Fruit fly (Drosophila melanogaster): ENCODE measurements around the gene CG3638.
A peak's percentile ranks its signal among the peaks of the same experiment; 100 is the strongest.

DNA sequence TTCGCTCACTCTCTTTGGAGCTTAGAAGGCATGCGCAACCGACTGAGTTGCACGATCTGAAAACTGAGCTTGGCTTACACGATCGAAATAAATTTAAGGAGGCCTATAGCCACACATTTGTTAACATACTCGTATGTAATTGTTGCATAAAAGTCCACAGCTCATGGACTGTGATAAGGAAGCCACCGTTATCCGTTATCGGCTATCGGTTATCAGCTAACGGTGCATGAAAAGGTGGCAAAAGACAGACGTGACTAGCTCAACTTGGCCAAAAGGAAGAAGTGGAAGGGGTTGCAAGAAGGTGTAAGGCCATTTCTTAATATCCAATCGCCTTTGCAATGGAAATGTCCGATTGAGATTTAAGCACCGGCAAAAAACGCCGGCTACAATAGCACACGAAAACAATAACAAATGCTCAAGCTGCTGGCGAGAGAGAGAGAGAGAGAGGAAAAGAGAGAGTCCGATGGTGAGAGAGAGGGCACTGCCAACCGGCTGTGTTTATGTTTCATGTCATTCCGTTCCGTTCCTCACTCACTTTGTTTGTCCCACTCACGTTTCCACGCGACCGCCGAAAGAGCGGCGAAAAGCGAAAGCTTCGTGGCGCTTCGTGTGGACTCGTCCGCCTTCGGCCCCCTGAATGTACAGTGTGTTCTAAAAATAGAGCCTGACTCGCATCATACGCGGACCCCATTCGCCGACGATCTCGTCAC lies 39.7 kb upstream of the CG3638 start:
- TF ChIP-seq CoRest (tag; optimal IDR thresholded peaks at IDR 0.05): no peak
- peak; percentile 99 for TF ChIP-seq Deaf1 (tag; optimal IDR thresholded peaks at IDR 0.05)
- TF ChIP-seq CG6654 (GFP tag; optimal IDR thresholded peaks at IDR 0.05): no peak

Data from whole organism, embryonic.